Fruit fly (Drosophila melanogaster) whole organism, embryonic: Measurements from ENCODE around the gene stops.

ENCODE experiments used
- Ada2b ChIP-seq: fragments of 200-800 bp; sonication (Bioruptor generic); IDR thresholded peaks from 2 replicates; pipeline ENCODE4 v1.3.6; 2022; ENCODE audit warnings: missing biosample characterization, missing genetic modification characterization
- Atf-2 ChIP-seq: fragments of 200-800 bp; sonication (Bioruptor generic); optimal IDR thresholded peaks from 2 replicates; lab custom pipeline; 2016; ENCODE audit warnings: missing biosample characterization, missing genetic modification characterization
- CG10267 ChIP-seq: fragments of 200-800 bp; sonication (Bioruptor generic); optimal IDR thresholded peaks from 2 replicates; lab custom pipeline; 2018; ENCODE audit warnings: missing biosample characterization, mild to moderate bottlenecking, missing genetic modification characterization, moderate library complexity
- CG11560 ChIP-seq: fragments of 200-800 bp; sonication (Bioruptor generic); IDR thresholded peaks from 3 replicates; pipeline ENCODE4 v1.3.6; 2022; ENCODE audit warnings: missing biosample characterization, missing genetic modification characterization
- CG11695 ChIP-seq: fragments of 200-800 bp; sonication (Bioruptor generic); IDR thresholded peaks from 3 replicates; pipeline ENCODE4 v1.3.6; 2022; ENCODE audit warnings: missing biosample characterization, missing genetic modification characterization
- CG12942 ChIP-seq: fragments of 200-800 bp; sonication (Bioruptor generic); optimal IDR thresholded peaks from 3 replicates; lab custom pipeline; 2016; ENCODE audit warnings: missing biosample characterization, missing genetic modification characterization
- CG15073 ChIP-seq: fragments of 200-800 bp; sonication (Bioruptor generic); optimal IDR thresholded peaks from 2 replicates; lab custom pipeline; 2016; ENCODE audit warnings: missing biosample characterization, missing genetic modification characterization
- CG15696 ChIP-seq: fragments of 200-800 bp; sonication (Bioruptor generic); optimal IDR thresholded peaks from 2 replicates; lab custom pipeline; 2019; ENCODE audit warnings: missing biosample characterization, mild to moderate bottlenecking, missing genetic modification characterization, moderate library complexity
- CG1602 ChIP-seq: fragments of 200-800 bp; sonication (Bioruptor generic); optimal IDR thresholded peaks from 3 replicates; lab custom pipeline; 2016; ENCODE audit warnings: missing biosample characterization, missing genetic modification characterization
- CG16863 ChIP-seq: fragments of 200-800 bp; sonication (Bioruptor generic); optimal IDR thresholded peaks from 3 replicates; lab custom pipeline; 2016; ENCODE audit warnings: missing biosample characterization, missing genetic modification characterization
- CG17359 ChIP-seq: fragments of 200-800 bp; sonication (Bioruptor generic); optimal IDR thresholded peaks from 3 replicates; lab custom pipeline; 2018; ENCODE audit warnings: missing biosample characterization, mild to moderate bottlenecking, missing genetic modification characterization, moderate library complexity
- CG18476 ChIP-seq: fragments of 200-800 bp; sonication (Bioruptor generic); optimal IDR thresholded peaks from 2 replicates; lab custom pipeline; 2016; ENCODE audit warnings: missing biosample characterization, mild to moderate bottlenecking, missing genetic modification characterization
- CG2678 ChIP-seq: fragments of 200-800 bp; sonication (Bioruptor generic); optimal IDR thresholded peaks from 3 replicates; lab custom pipeline; 2019; ENCODE audit warnings: missing biosample characterization, mild to moderate bottlenecking, missing genetic modification characterization, moderate library complexity
- CG3163 ChIP-seq: fragments of 200-800 bp; sonication (Bioruptor generic); optimal IDR thresholded peaks from 3 replicates; lab custom pipeline; 2016; ENCODE audit warnings: missing biosample characterization, missing genetic modification characterization
- CG32767 ChIP-seq: fragments of 200-800 bp; sonication (Bioruptor generic); IDR thresholded peaks from 2 replicates; pipeline ENCODE4 v1.3.6; 2022; ENCODE audit warnings: missing biosample characterization, missing genetic modification characterization
- CG33213 ChIP-seq: fragments of 200-800 bp; sonication (Bioruptor generic); optimal IDR thresholded peaks from 3 replicates; lab custom pipeline; 2016; ENCODE audit warnings: missing biosample characterization, missing genetic modification characterization
- CG3407 ChIP-seq: fragments of 200-800 bp; sonication (Bioruptor generic); optimal IDR thresholded peaks from 2 replicates; lab custom pipeline; 2018; ENCODE audit warnings: missing biosample characterization, mild to moderate bottlenecking, missing genetic modification characterization
- CG34422 ChIP-seq: fragments of 200-800 bp; sonication (Bioruptor generic); IDR thresholded peaks from 3 replicates; pipeline ENCODE4 v1.3.6; 2022; ENCODE audit warnings: missing biosample characterization, missing genetic modification characterization
- CG4360 ChIP-seq: fragments of 200-800 bp; sonication (Bioruptor generic); IDR thresholded peaks from 2 replicates; pipeline ENCODE4 v1.3.6; 2022; ENCODE audit warnings: missing biosample characterization, missing genetic modification characterization
- CG6272 ChIP-seq: fragments of 200-800 bp; sonication (Bioruptor generic); IDR thresholded peaks from 2 replicates; pipeline ENCODE4 v1.3.6; 2022; ENCODE audit warnings: missing biosample characterization, missing genetic modification characterization
- CG6854 ChIP-seq: fragments of 200-800 bp; sonication (Bioruptor generic); optimal IDR thresholded peaks from 3 replicates; lab custom pipeline; 2017; ENCODE audit warnings: missing biosample characterization, mild to moderate bottlenecking, missing genetic modification characterization
- CG7271 ChIP-seq: fragments of 200-800 bp; sonication (Bioruptor generic); optimal IDR thresholded peaks from 2 replicates; lab custom pipeline; 2018; ENCODE audit warnings: missing biosample characterization, mild to moderate bottlenecking, missing genetic modification characterization, moderate library complexity
- CG9876 ChIP-seq: fragments of 200-800 bp; sonication (Bioruptor generic); optimal IDR thresholded peaks from 2 replicates; lab custom pipeline; 2016; ENCODE audit warnings: missing biosample characterization, missing genetic modification characterization
- Deaf1 ChIP-seq: fragments of 200-800 bp; optimal IDR thresholded peaks from 3 replicates; lab custom pipeline; 2019; ENCODE audit warnings: missing biosample characterization, mild to moderate bottlenecking, missing genetic modification characterization, moderate library complexity
- Drgx ChIP-seq: fragments of 200-800 bp; sonication (Bioruptor generic); IDR thresholded peaks from 2 replicates; pipeline ENCODE4 v1.3.6; 2022; ENCODE audit warnings: missing biosample characterization, missing genetic modification characterization
- ERR ChIP-seq: fragments of 200-800 bp; sonication (Bioruptor generic); optimal IDR thresholded peaks from 2 replicates; lab custom pipeline; 2016; ENCODE audit warnings: missing biosample characterization, missing genetic modification characterization
- Fer2 ChIP-seq: fragments of 200-800 bp; sonication (Bioruptor generic); optimal IDR thresholded peaks from 2 replicates; lab custom pipeline; 2018; ENCODE audit warnings: missing biosample characterization, mild to moderate bottlenecking, missing genetic modification characterization, moderate library complexity
- Hand ChIP-seq: fragments of 200-800 bp; sonication (Bioruptor generic); optimal IDR thresholded peaks from 2 replicates; lab custom pipeline; 2017; ENCODE audit warnings: mild to moderate bottlenecking, missing biosample characterization, missing genetic modification reagents, missing genetic modification characterization
- Hey ChIP-seq: fragments of 200-800 bp; sonication (Bioruptor generic); optimal IDR thresholded peaks from 3 replicates; lab custom pipeline; 2018; ENCODE audit warnings: missing biosample characterization, mild to moderate bottlenecking, missing genetic modification characterization
- HmgD ChIP-seq: fragments of 200-800 bp; sonication (Bioruptor generic); optimal IDR thresholded peaks from 3 replicates; lab custom pipeline; 2016; ENCODE audit warnings: missing biosample characterization, missing genetic modification characterization
- MESR4 ChIP-seq: fragments of 200-800 bp; sonication (Bioruptor generic); optimal IDR thresholded peaks from 2 replicates; lab custom pipeline; 2018; ENCODE audit warnings: missing biosample characterization, mild to moderate bottlenecking, missing genetic modification characterization, moderate library complexity
- Optix ChIP-seq: fragments of 200-800 bp; sonication (Bioruptor generic); IDR thresholded peaks from 3 replicates; pipeline ENCODE4 v1.3.6; 2022; ENCODE audit warnings: missing biosample characterization, missing genetic modification characterization
- Poxn ChIP-seq: fragments of 200-800 bp; sonication (Bioruptor generic); IDR thresholded peaks from 2 replicates; pipeline ENCODE4 v1.3.6; 2022; ENCODE audit warnings: missing biosample characterization, missing genetic modification characterization
- Ssrp ChIP-seq: fragments of 200-800 bp; sonication (Bioruptor generic); optimal IDR thresholded peaks from 2 replicates; lab custom pipeline; 2018; ENCODE audit warnings: missing biosample characterization, mild to moderate bottlenecking, missing genetic modification characterization, moderate library complexity
- Stat92E ChIP-seq, 3 experiments: fragments of >200 bp in 2 of 3; fragments of 200-800 bp in 1 of 3; sonication (Bioruptor generic) in 1 of 3; optimal IDR thresholded peaks; 2 replicates each; lab custom pipeline; 2017 to 2019; ENCODE audit warnings: missing biosample characterization in 3 of 3, missing genetic modification characterization in 3 of 3, mild to moderate bottlenecking in 1 of 3, moderate library complexity in 1 of 3
- Trl ChIP-seq, 3 experiments: fragments of >200 bp in 2 of 3; fragments of 200-800 bp in 1 of 3; sonication (Bioruptor generic) in 1 of 3; optimal IDR thresholded peaks; 2 replicates in 1 of 3; 3 replicates in 2 of 3; lab custom pipeline; 2016 to 2017; ENCODE audit warnings: missing biosample characterization in 1 of 3, missing genetic modification characterization in 1 of 3
- abd-A ChIP-seq: fragments of 200-800 bp; sonication (Bioruptor generic); optimal IDR thresholded peaks from 3 replicates; lab custom pipeline; 2019; ENCODE audit warnings: missing biosample characterization, mild to moderate bottlenecking, missing genetic modification characterization, moderate library complexity
- ash1 ChIP-seq: fragments of 200-800 bp; sonication (Bioruptor generic); optimal IDR thresholded peaks from 2 replicates; lab custom pipeline; 2018; ENCODE audit warnings: missing biosample characterization, mild to moderate bottlenecking, missing genetic modification characterization
- bigmax ChIP-seq: fragments of 200-800 bp; sonication (Bioruptor generic); optimal IDR thresholded peaks from 2 replicates; lab custom pipeline; 2018; ENCODE audit warnings: missing biosample characterization, mild to moderate bottlenecking, missing genetic modification characterization
- chinmo ChIP-seq: fragments of 200-800 bp; sonication (Bioruptor generic); IDR thresholded peaks from 4 replicates; pipeline ENCODE4 v1.3.6; 2022; ENCODE audit warnings: missing biosample characterization, missing genetic modification characterization; ENCODE audit not compliant: partially characterized antibody
- croc ChIP-seq: fragments of 200-800 bp; sonication (Bioruptor generic); conservative IDR thresholded peaks from 3 replicates; pipeline ENCODE4 v1.3.6; 2022; ENCODE audit warnings: missing biosample characterization, missing genetic modification characterization
- crp ChIP-seq, 2 experiments: fragments of 200-800 bp; sonication (Bioruptor generic); optimal IDR thresholded peaks; 2 replicates in 1 of 2; 3 replicates in 1 of 2; lab custom pipeline; 2017; ENCODE audit warnings: missing biosample characterization in 2 of 2, missing genetic modification characterization in 2 of 2, mild to moderate bottlenecking in 1 of 2, moderate library complexity in 1 of 2
- danr ChIP-seq: fragments of 200-800 bp; sonication (Bioruptor generic); IDR thresholded peaks from 2 replicates; pipeline ENCODE4 v1.3.6; 2022; ENCODE audit warnings: missing biosample characterization, missing genetic modification characterization
- fd3F ChIP-seq: fragments of 200-800 bp; sonication (Bioruptor generic); optimal IDR thresholded peaks from 2 replicates; lab custom pipeline; 2018; ENCODE audit warnings: missing biosample characterization, mild to moderate bottlenecking, missing genetic modification characterization, moderate library complexity
- jing ChIP-seq: fragments of 200-800 bp; sonication (Bioruptor generic); optimal IDR thresholded peaks from 2 replicates; lab custom pipeline; 2018; ENCODE audit warnings: missing biosample characterization, mild to moderate bottlenecking, missing genetic modification characterization
- scrt ChIP-seq: fragments of 200-800 bp; sonication (Bioruptor generic); optimal IDR thresholded peaks from 2 replicates; lab custom pipeline; 2018; ENCODE audit warnings: missing biosample characterization, mild to moderate bottlenecking, missing genetic modification characterization, moderate library complexity
- tll ChIP-seq, 2 experiments: fragments of 200-800 bp in 1 of 2; fragments of >200 bp in 1 of 2; sonication (Bioruptor generic) in 1 of 2; optimal IDR thresholded peaks; 2 replicates each; lab custom pipeline; 2017 to 2019; ENCODE audit warnings: missing biosample characterization in 2 of 2, missing genetic modification characterization in 2 of 2, mild to moderate bottlenecking in 1 of 2, moderate library complexity in 1 of 2
- tx ChIP-seq: fragments of 200-800 bp; sonication (Bioruptor generic); optimal IDR thresholded peaks from 2 replicates; lab custom pipeline; 2016; ENCODE audit warnings: missing biosample characterization, missing genetic modification characterization
- zen2 ChIP-seq: fragments of 200-800 bp; sonication (Bioruptor generic); IDR thresholded peaks from 3 replicates; pipeline ENCODE4 v1.3.6; 2022; ENCODE audit warnings: missing biosample characterization, missing genetic modification characterization; ENCODE audit not compliant: partially characterized antibody

stops gene

dm6 chr3R:31119854-31120423 is 49.0 kb downstream of the stops start:
- TF ChIP-seq CG3163 (GFP tag; lab: Kevin White, UChicago) (peak; percentile 65), Fer2 (tag; lab: Kevin White, UChicago) (no peak), CG6854 (GFP tag; lab: Kevin White, UChicago) (no peak), chinmo (GFP tag; lab: Robert Waterston, UW) (0 out of 4 replicates have a peak, but pooled peaks have one; percentile 25), danr (GFP tag; lab: Robert Waterston, UW) (no peak), Deaf1 (tag; lab: Kevin White, UChicago) (peak; percentile 21), bigmax (GFP tag; lab: Kevin White, UChicago) (no peak), Atf-2 (GFP tag; lab: Kevin White, UChicago) (no peak), CG4360 (GFP tag; lab: Robert Waterston, UW) (no peak), jing (GFP tag; lab: Kevin White, UChicago) (no peak), CG6272 (no peak), CG7271 (tag; lab: Kevin White, UChicago) (no peak), tx (GFP tag; lab: Kevin White, UChicago) (no peak), Stat92E (GFP tag; optimal IDR thresholded peaks at IDR 0.05; lab: Kevin White, UChicago) (no peak), CG33213 (GFP tag; lab: Kevin White, UChicago) (no peak), tll (GFP tag; optimal IDR thresholded peaks at IDR 0.05; lab: Kevin White, UChicago) (no peak), scrt (GFP tag; lab: Kevin White, UChicago) (peak; percentile 39), Hey (no peak), Optix (GFP tag; lab: Robert Waterston, UW) (no peak), CG15696 (no peak), HmgD (no peak), ash1 (no peak), Ada2b (GFP tag; lab: Robert Waterston, UW) (no peak), MESR4 (no peak), CG12942 (GFP tag; lab: Kevin White, UChicago) (no peak), crp (GFP tag; optimal IDR thresholded peaks at IDR 0.05; lab: Kevin White, UChicago) (no peak), CG11560 (tag; lab: Robert Waterston, UW) (no peak), CG34422 (0 out of 3 replicates have a peak, but pooled peaks have one; percentile 14), CG15073 (GFP tag; lab: Kevin White, UChicago) (no peak), croc (GFP tag; lab: Robert Waterston, UW) (no peak), CG3407 (GFP tag; lab: Kevin White, UChicago) (no peak), fd3F (GFP tag; lab: Kevin White, UChicago) (no peak), CG17359 (tag; lab: Kevin White, UChicago) (no peak), CG16863 (no peak), Ssrp (tag; lab: Kevin White, UChicago) (no peak), Trl (optimal IDR thresholded peaks at IDR 0.05; lab: Kevin White, UChicago) (peak; percentile 12 to 49), Trl (GFP tag; optimal IDR thresholded peaks at IDR 0.05; lab: Kevin White, UChicago) (no peak), Drgx (GFP tag; lab: Robert Waterston, UW) (no peak), CG18476 (GFP tag; lab: Kevin White, UChicago) (no peak), CG10267 (tag; lab: Kevin White, UChicago) (no peak), CG9876 (GFP tag; lab: Kevin White, UChicago) (no peak), Poxn (no peak), ERR (GFP tag; lab: Kevin White, UChicago) (no peak), CG11695 (GFP tag; lab: Robert Waterston, UW) (no peak), Hand (no peak), abd-A (no peak), zen2 (GFP tag; lab: Robert Waterston, UW) (no peak), CG1602 (GFP tag; lab: Kevin White, UChicago) (no peak), CG2678 (tag; lab: Kevin White, UChicago) (no peak), CG32767 (no peak)
